Fruit fly (Drosophila melanogaster) whole organism, wandering third instar larva: ENCODE data around the gene B52.

Experiments
- Abd-B ChIP-seq: fragments of >200 bp; optimal IDR thresholded peaks from 2 replicates; lab custom pipeline; 2017; ENCODE audit warnings: missing biosample characterization, missing genetic modification characterization
- CG32264 ChIP-seq: fragments of 200-800 bp; sonication (Bioruptor generic); optimal IDR thresholded peaks from 2 replicates; lab custom pipeline; 2016; ENCODE audit warnings: missing biosample characterization, missing genetic modification characterization
- CG9705 ChIP-seq: fragments of 200-800 bp; sonication (Bioruptor generic); optimal IDR thresholded peaks from 2 replicates; lab custom pipeline; 2018; ENCODE audit warnings: missing biosample characterization, mild to moderate bottlenecking, missing genetic modification characterization
- CrebA ChIP-seq: fragments of 200-800 bp; sonication (Bioruptor generic); optimal IDR thresholded peaks from 2 replicates; lab custom pipeline; 2016; ENCODE audit warnings: missing biosample characterization, mild to moderate bottlenecking, missing genetic modification characterization, borderline replicate concordance
- Dfd ChIP-seq: fragments of >200 bp; optimal IDR thresholded peaks from 2 replicates; lab custom pipeline; 2017; ENCODE audit warnings: missing biosample characterization, missing genetic modification characterization
- Dif ChIP-seq: fragments of 200-275, 200-300 bp; sonication (Bioruptor generic); optimal IDR thresholded peaks from 2 replicates; lab custom pipeline; 2018; ENCODE audit warnings: missing biosample characterization, missing genetic modification characterization; ENCODE audit not compliant: partially characterized antibody
- GATAd ChIP-seq: sonication (Bioruptor generic); optimal IDR thresholded peaks from 2 replicates; lab custom pipeline; 2016; ENCODE audit warnings: missing biosample characterization, missing genetic modification characterization
- HLH106 ChIP-seq: fragments of 200-800 bp; optimal IDR thresholded peaks from 3 replicates; lab custom pipeline; 2019; ENCODE audit warnings: missing biosample characterization, mild to moderate bottlenecking, missing genetic modification characterization, moderate library complexity
- Hnf4 ChIP-seq: fragments of 200-800 bp; sonication (Bioruptor generic); optimal IDR thresholded peaks from 2 replicates; lab custom pipeline; 2016; ENCODE audit warnings: missing biosample characterization, mild to moderate bottlenecking, missing genetic modification characterization
- Hr83 ChIP-seq: fragments of 200-300 bp; sonication (Bioruptor generic); optimal IDR thresholded peaks from 2 replicates; lab custom pipeline; 2016; ENCODE audit warnings: missing biosample characterization, mild to moderate bottlenecking, missing genetic modification characterization, moderate library complexity; ENCODE audit not compliant: poor library complexity, severe bottlenecking
- Jra ChIP-seq: sonication (Bioruptor generic); optimal IDR thresholded peaks from 2 replicates; lab custom pipeline; 2016; ENCODE audit warnings: missing biosample characterization, missing genetic modification characterization
- Mio ChIP-seq: sonication (Bioruptor generic); optimal IDR thresholded peaks from 2 replicates; lab custom pipeline; 2016; ENCODE audit warnings: missing biosample characterization, missing genetic modification characterization
- Myc ChIP-seq: fragments of >200 bp; optimal IDR thresholded peaks from 2 replicates; lab custom pipeline; 2017
- OdsH ChIP-seq: fragments of 200-800 bp; sonication (Bioruptor generic); optimal IDR thresholded peaks from 2 replicates; lab custom pipeline; 2016; ENCODE audit warnings: missing biosample characterization, mild to moderate bottlenecking, missing genetic modification characterization
- Rel ChIP-seq, 2 experiments: fragments of 200-800 bp; sonication (Bioruptor generic) in 1 of 2; optimal IDR thresholded peaks; 2 replicates in 1 of 2; 3 replicates in 1 of 2; lab custom pipeline; 2016 to 2019; ENCODE audit warnings: mild to moderate bottlenecking in 2 of 2, missing biosample characterization in 2 of 2, missing genetic modification characterization in 2 of 2, moderate library complexity in 1 of 2
- Sp1 ChIP-seq: fragments of 200-800 bp; sonication (Bioruptor generic); optimal IDR thresholded peaks from 3 replicates; lab custom pipeline; 2019; ENCODE audit warnings: missing biosample characterization, mild to moderate bottlenecking, missing genetic modification characterization, moderate library complexity
- Vsx2 ChIP-seq: fragments of 200-300, 225-300 bp; sonication (Bioruptor generic); optimal IDR thresholded peaks from 2 replicates; lab custom pipeline; 2018; ENCODE audit warnings: missing biosample characterization, missing genetic modification characterization; ENCODE audit not compliant: partially characterized antibody
- br ChIP-seq: fragments of 200-800 bp; sonication (Bioruptor generic); optimal IDR thresholded peaks from 2 replicates; lab custom pipeline; 2016; ENCODE audit warnings: missing biosample characterization, missing genetic modification characterization
- brk ChIP-seq: fragments of 200-800 bp; sonication (Bioruptor generic); optimal IDR thresholded peaks from 2 replicates; lab custom pipeline; 2016; ENCODE audit warnings: missing biosample characterization, mild to moderate bottlenecking, missing genetic modification characterization
- dl ChIP-seq, 2 experiments: fragments of 175-275, 200-275 bp in 1 of 2; fragments of 200-275 bp in 1 of 2; sonication (Bioruptor generic); optimal IDR thresholded peaks; lab custom pipeline; 2018; ENCODE audit warnings: mild to moderate bottlenecking in 2 of 2, missing biosample characterization in 2 of 2, missing genetic modification characterization in 2 of 2, moderate library complexity in 2 of 2; ENCODE audit not compliant: partially characterized antibody in 2 of 2, insufficient read depth in 1 of 2
- dmrt93B ChIP-seq: fragments of 200-800 bp; sonication (Bioruptor generic); optimal IDR thresholded peaks from 2 replicates; lab custom pipeline; 2018; ENCODE audit warnings: missing biosample characterization, mild to moderate bottlenecking, missing genetic modification characterization
- dsf ChIP-seq: sonication (Bioruptor generic); optimal IDR thresholded peaks from 2 replicates; lab custom pipeline; 2016; ENCODE audit warnings: missing biosample characterization, missing genetic modification characterization, borderline replicate concordance
- ey ChIP-seq: fragments of 200-800 bp; sonication (Bioruptor generic); optimal IDR thresholded peaks from 2 replicates; lab custom pipeline; 2016; ENCODE audit warnings: missing biosample characterization, missing genetic modification characterization
- foxo ChIP-seq, 2 experiments: fragments of 200-800 bp; sonication (Bioruptor generic); optimal IDR thresholded peaks; 2 replicates in 1 of 2; 3 replicates in 1 of 2; lab custom pipeline; 2016 to 2017; ENCODE audit warnings: missing biosample characterization in 2 of 2, missing genetic modification characterization in 2 of 2
- fru ChIP-seq: fragments of 200-800 bp; sonication (Bioruptor generic); optimal IDR thresholded peaks from 3 replicates; lab custom pipeline; 2016; ENCODE audit warnings: missing biosample characterization, mild to moderate bottlenecking, missing genetic modification characterization
- h ChIP-seq: fragments of 200-800 bp; sonication (Bioruptor generic); optimal IDR thresholded peaks from 3 replicates; lab custom pipeline; 2016; ENCODE audit warnings: missing biosample characterization, mild to moderate bottlenecking, missing genetic modification characterization
- jim ChIP-seq: fragments of 175-275, 200-325 bp; sonication (Bioruptor generic); optimal IDR thresholded peaks from 2 replicates; lab custom pipeline; 2016; ENCODE audit warnings: missing biosample characterization, mild to moderate bottlenecking, missing genetic modification characterization
- lola ChIP-seq: fragments of >200 bp; optimal IDR thresholded peaks from 2 replicates; lab custom pipeline; 2017; ENCODE audit warnings: missing biosample characterization, missing genetic modification characterization
- pan ChIP-seq: fragments of >200 bp; optimal IDR thresholded peaks from 2 replicates; lab custom pipeline; 2017
- psq ChIP-seq: fragments of 200-800 bp; sonication (Bioruptor generic); optimal IDR thresholded peaks from 3 replicates; lab custom pipeline; 2017; ENCODE audit warnings: missing biosample characterization, mild to moderate bottlenecking, missing genetic modification characterization, moderate library complexity
- rgr ChIP-seq: fragments of 200-800 bp; sonication (Bioruptor generic); optimal IDR thresholded peaks from 3 replicates; lab custom pipeline; 2016; ENCODE audit warnings: missing biosample characterization, mild to moderate bottlenecking, missing genetic modification characterization
- sage ChIP-seq: fragments of 200-800 bp; sonication (Bioruptor generic); optimal IDR thresholded peaks from 2 replicates; lab custom pipeline; 2016; ENCODE audit warnings: missing biosample characterization, mild to moderate bottlenecking, missing genetic modification characterization
- sv ChIP-seq: fragments of 200-800 bp; sonication (Bioruptor generic); optimal IDR thresholded peaks from 3 replicates; lab custom pipeline; 2016; ENCODE audit warnings: missing biosample characterization, missing genetic modification characterization
- tai ChIP-seq: sonication (Bioruptor generic); optimal IDR thresholded peaks from 2 replicates; lab custom pipeline; 2016; ENCODE audit warnings: missing biosample characterization, missing genetic modification characterization
- usp ChIP-seq: fragments of >200 bp; optimal IDR thresholded peaks from 2 replicates; lab custom pipeline; 2017; ENCODE audit warnings: missing biosample characterization, missing genetic modification characterization
- woc ChIP-seq: sonication (Bioruptor generic); optimal IDR thresholded peaks from 2 replicates; lab custom pipeline; 2016; ENCODE audit warnings: missing biosample characterization, mild to moderate bottlenecking, missing genetic modification characterization

The B52 gene

DNA sequence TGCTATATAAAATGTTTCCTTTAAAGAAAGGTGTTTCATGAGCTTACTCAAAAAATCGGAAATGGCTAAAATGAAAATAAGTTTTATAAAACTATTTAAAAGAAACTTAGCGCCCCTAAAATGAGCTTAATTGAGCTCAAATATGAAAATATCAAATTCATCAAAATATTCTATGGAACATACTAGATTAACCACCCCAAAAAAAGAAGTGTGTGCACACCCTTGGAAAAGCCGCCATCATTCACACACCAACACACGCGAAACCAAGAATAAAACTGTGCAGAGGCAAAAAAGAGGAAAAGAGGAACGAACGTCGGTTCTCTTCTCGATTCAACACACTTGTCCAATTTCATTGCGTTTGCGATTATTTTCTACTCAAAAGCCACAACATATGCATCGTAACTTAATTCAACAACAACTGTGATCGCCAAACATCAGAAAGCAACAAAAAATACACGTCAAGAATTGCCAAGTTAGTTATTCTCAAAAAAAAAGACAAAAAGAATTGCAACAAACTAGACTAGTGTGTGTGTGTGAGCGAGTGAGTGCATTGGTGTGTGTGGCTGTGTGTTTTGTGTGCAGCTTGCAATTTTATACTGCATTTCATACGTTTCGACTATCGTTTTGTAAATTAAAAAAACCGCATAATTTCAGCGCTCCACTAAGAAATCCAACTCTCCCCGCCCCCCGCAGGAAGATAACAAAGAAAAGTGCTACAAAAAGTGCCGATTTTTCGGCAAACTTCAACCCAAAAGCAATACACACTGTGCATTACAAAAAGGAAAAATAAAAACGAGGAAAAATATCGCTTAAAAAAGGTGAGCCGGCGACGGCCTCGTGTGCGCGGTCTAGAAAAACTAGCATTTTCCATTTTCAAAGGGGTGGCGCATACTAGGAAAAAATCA is 14.1 kb upstream of the B52 start, which contains the start of gene rin (continued):
- TF ChIP-seq tai (peak; percentile 27), dsf (no peak), br (no peak)
- TF ChIP-seq, all 38 proteins: peak for 10

DNA sequence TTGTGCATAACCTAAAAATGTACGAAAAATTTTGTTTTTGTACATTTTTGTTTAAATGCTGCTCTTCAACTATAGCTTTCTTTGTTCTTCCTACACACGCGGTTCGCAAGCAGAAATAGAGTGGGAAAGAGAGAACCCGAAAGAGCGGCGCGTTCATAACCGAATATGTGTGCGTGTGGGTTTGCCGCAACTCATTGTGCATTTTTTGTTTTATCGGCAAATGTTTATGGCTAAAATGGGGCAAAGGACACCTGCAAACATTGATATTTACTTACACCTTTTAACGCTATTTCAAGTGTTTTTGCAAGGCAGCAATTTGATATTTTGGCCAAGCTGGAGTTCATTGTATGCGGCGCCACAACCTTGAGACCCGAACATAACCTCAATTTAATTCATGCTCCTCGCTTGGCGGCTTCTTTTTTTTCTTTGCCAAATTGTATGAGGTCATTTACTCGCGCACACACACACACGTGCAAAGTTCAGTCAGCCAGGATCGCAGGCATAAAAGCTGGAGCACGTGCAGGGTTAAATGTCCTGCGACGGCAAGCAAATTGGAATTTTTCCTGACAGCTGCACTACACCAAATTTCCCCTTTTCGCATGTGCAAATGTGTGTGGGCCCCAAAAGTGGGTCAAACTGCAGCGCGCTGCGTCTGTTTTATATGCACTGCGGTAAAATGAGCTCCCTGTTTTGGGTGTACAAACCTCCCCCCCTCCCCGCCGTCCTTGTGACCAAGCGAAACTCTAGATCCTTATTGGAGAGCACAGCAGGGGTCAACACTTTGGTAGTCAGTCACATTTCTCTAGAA is 13.2 kb upstream of the B52 start:
- TF ChIP-seq psq (GFP tag; lab: Kevin White, UChicago): peak; percentile 90
- TF ChIP-seq woc: peak; percentile 26
- TF ChIP-seq Hnf4 (GFP tag; lab: Kevin White, UChicago): peak; percentile 26
- TF ChIP-seq Dif: peak; percentile 2
- TF ChIP-seq brk: peak; percentile 61
- TF ChIP-seq Dfd (GFP tag; lab: Kevin White, UChicago): no peak
- no peak for TF ChIP-seq CrebA

DNA sequence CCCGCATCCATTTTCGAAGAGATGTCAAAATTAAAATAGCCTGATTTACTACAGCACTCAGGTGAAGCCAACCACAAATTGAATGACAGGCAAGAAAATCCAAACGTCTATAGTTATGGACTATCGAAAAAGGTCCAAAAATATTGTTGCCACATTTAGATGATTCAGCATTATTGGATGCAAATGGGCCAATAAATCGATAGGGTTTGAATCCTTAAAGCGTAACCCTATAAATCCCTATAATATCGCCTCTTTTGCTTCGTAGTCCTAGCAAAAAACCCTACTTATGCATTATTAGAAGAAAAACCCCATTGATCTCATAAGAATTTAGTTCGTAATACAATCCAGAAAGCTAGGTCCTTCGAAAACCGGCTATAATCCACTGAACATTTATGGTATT is 4.8 kb upstream of the B52 start, which contains the start of gene Rbp4:
Gene Rbp4, minus strand, starts transcription at position 101 of the 400 bp plus-strand sequence.
- TF ChIP-seq dmrt93B (GFP tag; lab: Kevin White, UChicago) (no peak), CG32264 (GFP tag; lab: Kevin White, UChicago) (no peak), sage (GFP tag; lab: Kevin White, UChicago) (no peak), rgr (no peak), h (GFP tag; lab: Kevin White, UChicago) (no peak), CrebA (no peak), OdsH (GFP tag; lab: Kevin White, UChicago) (no peak), Jra (GFP tag; lab: Kevin White, UChicago) (no peak), brk (no peak), CG9705 (GFP tag; lab: Kevin White, UChicago) (no peak), sv (no peak), jim (no peak)
- TF ChIP-seq, all 38 proteins: peak for 0

DNA sequence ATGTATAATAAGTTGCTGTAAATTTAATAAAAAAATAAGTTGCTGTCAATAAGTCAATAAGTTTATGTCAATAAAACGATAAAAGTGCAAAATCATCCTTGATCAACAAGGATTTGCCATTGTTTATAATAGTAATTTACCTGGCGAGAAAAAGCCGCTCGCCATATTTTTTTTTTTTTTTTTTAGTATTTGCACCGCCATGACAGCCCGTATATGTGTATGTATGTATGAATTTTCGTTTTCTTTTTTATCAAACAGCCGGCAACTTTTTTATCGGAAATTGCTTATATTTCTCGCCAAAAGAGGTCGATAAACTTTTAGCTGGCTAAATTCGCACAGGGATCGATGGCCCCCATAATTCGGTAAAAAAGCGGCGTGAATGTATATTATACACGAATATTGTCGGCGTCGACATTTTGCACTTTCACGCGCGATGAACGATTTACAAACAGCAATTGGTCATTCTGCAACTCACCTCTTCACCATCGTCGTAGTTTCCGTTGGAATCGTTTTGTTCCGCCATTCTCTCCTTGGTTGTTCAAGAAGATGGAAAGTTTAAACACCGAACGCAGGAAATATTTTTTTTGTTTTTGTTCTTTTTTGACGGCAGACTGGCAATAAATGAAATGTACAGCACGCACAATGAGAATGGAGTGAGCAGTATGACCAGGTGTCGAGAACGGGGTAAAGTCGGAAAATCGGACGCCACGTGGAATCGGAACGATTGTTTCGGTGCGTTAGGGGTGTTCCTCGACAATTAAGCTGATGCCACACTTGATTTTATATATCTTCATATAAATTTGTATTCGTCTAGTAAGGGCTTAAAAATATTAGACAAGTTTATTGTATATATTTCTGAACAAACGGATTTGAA is 1.0 kb upstream of the B52 start, which contains the start of gene Hrb87F:
Gene Hrb87F, minus strand, starts transcription at position 667 of the 874 bp plus-strand sequence.
- TF ChIP-seq rgr: no peak
- TF ChIP-seq h (GFP tag; lab: Kevin White, UChicago): no peak
- no peak for TF ChIP-seq GATAd
- TF ChIP-seq tai: no peak
- peak; percentile 70 for TF ChIP-seq Hr83
- TF ChIP-seq psq (GFP tag; lab: Kevin White, UChicago): no peak
- TF ChIP-seq Rel (GFP tag; optimal IDR thresholded peaks at IDR 0.05; lab: Kevin White, UChicago): no peak
- peak; percentile 40 for TF ChIP-seq Rel (tag; optimal IDR thresholded peaks at IDR 0.05; lab: Kevin White, UChicago)
- no peak for TF ChIP-seq sage (GFP tag; lab: Kevin White, UChicago)
- TF ChIP-seq usp (GFP tag; lab: Kevin White, UChicago): no peak
- no peak for TF ChIP-seq dmrt93B (GFP tag; lab: Kevin White, UChicago)
- peak; percentile 46 for TF ChIP-seq Sp1 (GFP tag; lab: Kevin White, UChicago)
- TF ChIP-seq Dif: no peak
- no peak for TF ChIP-seq Myc (lab: Kevin White, UChicago)
- TF ChIP-seq CG9705 (GFP tag; lab: Kevin White, UChicago): no peak
- no peak for TF ChIP-seq fru (GFP tag; lab: Kevin White, UChicago)
- TF ChIP-seq brk: peak; percentile 31
- TF ChIP-seq OdsH (GFP tag; lab: Kevin White, UChicago): no peak
- TF ChIP-seq jim: peak; percentile 90
- TF ChIP-seq CrebA: no peak
- no peak for TF ChIP-seq Vsx2 (GFP tag; lab: Kevin White, UChicago)
- peak; percentile 10 for TF ChIP-seq woc
- TF ChIP-seq lola: no peak
- no peak for TF ChIP-seq Dfd (GFP tag; lab: Kevin White, UChicago)
- TF ChIP-seq Mio (GFP tag; lab: Kevin White, UChicago): no peak
- TF ChIP-seq HLH106 (tag; lab: Kevin White, UChicago): no peak
- TF ChIP-seq sv: no peak
- peak in 1 of 2 experiments; percentile 12 for TF ChIP-seq dl (GFP tag; optimal IDR thresholded peaks at IDR 0.05; lab: Kevin White, UChicago; ENCODE audit: insufficient read depth in 1 of 2, partially characterized antibody in 2 of 2)
- TF ChIP-seq br: no peak
- TF ChIP-seq CG32264 (GFP tag; lab: Kevin White, UChicago): no peak
- TF ChIP-seq dsf: no peak
- no peak for TF ChIP-seq pan (lab: Kevin White, UChicago)
- TF ChIP-seq Hnf4 (GFP tag; lab: Kevin White, UChicago): peak; percentile 4
- TF ChIP-seq Abd-B: no peak
- no peak for TF ChIP-seq foxo (GFP tag; optimal IDR thresholded peaks at IDR 0.05; lab: Kevin White, UChicago)
- no peak for TF ChIP-seq ey (GFP tag; lab: Kevin White, UChicago)
